Worm (Caenorhabditis elegans) whole organism, young adult: ENCODE measurements around the gene rcs-1.

ENCODE experiments used
- D2030.7 ChIP-seq: fragments of 200-800 bp; sonication (Bioruptor generic); IDR thresholded peaks from 2 replicates; pipeline ENCODE4 v1.3.6; 2022; ENCODE audit warnings: missing genetic modification reagents, missing genetic modification characterization, missing compliant biosample characterization
- F37B4.10 ChIP-seq: fragments of 200-800 bp; sonication (Bioruptor generic); IDR thresholded peaks from 2 replicates; pipeline ENCODE4 v1.3.6; 2022; ENCODE audit warnings: missing genetic modification characterization, missing compliant biosample characterization
- F39B2.1 ChIP-seq: fragments of 200-800 bp; sonication (Bioruptor generic); IDR thresholded peaks from 2 replicates; pipeline ENCODE4 v1.3.6; 2022; ENCODE audit warnings: missing genetic modification reagents, missing genetic modification characterization, missing compliant biosample characterization
- F49E8.2 ChIP-seq: sonication (generic microtip); optimal IDR thresholded peaks from 3 replicates; lab custom pipeline; 2017; ENCODE audit warnings: missing genetic modification characterization, mild to moderate bottlenecking, missing compliant biosample characterization, antibody characterized with exemption, moderate library complexity; ENCODE audit not compliant: insufficient read depth
- F55B11.4 ChIP-seq: sonication (generic microtip); optimal IDR thresholded peaks from 2 replicates; lab custom pipeline; 2016; ENCODE audit warnings: missing compliant biosample characterization, missing genetic modification characterization, borderline replicate concordance; ENCODE audit not compliant: insufficient read depth
- F57A8.1 ChIP-seq: fragments of 200-800 bp; sonication (Bioruptor generic); optimal IDR thresholded peaks from 2 replicates; lab custom pipeline; 2018; ENCODE audit warnings: mild to moderate bottlenecking, missing genetic modification characterization, moderate library complexity, missing compliant biosample characterization
- T07F8.4 ChIP-seq: sonication (generic microtip); optimal IDR thresholded peaks from 2 replicates; lab custom pipeline; 2016; ENCODE audit warnings: mild to moderate bottlenecking, missing genetic modification characterization, moderate library complexity, missing compliant biosample characterization
- Y53G8AR.9 ChIP-seq: fragments of 200-800 bp; sonication (Bioruptor generic); conservative IDR thresholded peaks from 2 replicates; pipeline ENCODE4 v1.3.6; 2022; ENCODE audit warnings: missing genetic modification reagents, missing genetic modification characterization, missing compliant biosample characterization
- Y56A3A.18 ChIP-seq: fragments of 200-800 bp; sonication (Bioruptor generic); IDR thresholded peaks from 2 replicates; pipeline ENCODE4 v1.3.6; 2022; ENCODE audit warnings: missing genetic modification reagents, missing genetic modification characterization, missing compliant biosample characterization
- akir-1 ChIP-seq: fragments of 200-800 bp; sonication (Bioruptor generic); optimal IDR thresholded peaks from 2 replicates; lab custom pipeline; 2018; ENCODE audit warnings: mild to moderate bottlenecking, missing genetic modification characterization, moderate library complexity, missing compliant biosample characterization
- aptf-2 ChIP-seq: fragments of 200-800 bp; sonication (Bioruptor generic); conservative IDR thresholded peaks from 2 replicates; pipeline ENCODE4 v1.3.6; 2022; ENCODE audit warnings: missing genetic modification reagents, missing genetic modification characterization, missing compliant biosample characterization
- athp-1 ChIP-seq: sonication (generic microtip); optimal IDR thresholded peaks from 2 replicates; lab custom pipeline; 2017; ENCODE audit warnings: mild to moderate bottlenecking, missing genetic modification characterization, missing compliant biosample characterization
- bed-1 ChIP-seq: fragments of 200-800 bp; sonication (Bioruptor generic); IDR thresholded peaks from 2 replicates; pipeline ENCODE4 v1.3.6; 2022; ENCODE audit warnings: missing genetic modification reagents, missing genetic modification characterization, missing compliant biosample characterization
- bed-2 ChIP-seq: fragments of 200-800 bp; sonication (Bioruptor generic); IDR thresholded peaks from 2 replicates; pipeline ENCODE4 v1.3.6; 2022; ENCODE audit warnings: missing genetic modification reagents, missing genetic modification characterization, missing compliant biosample characterization
- cebp-2 ChIP-seq: fragments of 200-800 bp; sonication (Bioruptor generic); IDR thresholded peaks from 2 replicates; pipeline ENCODE4 v1.3.6; 2022; ENCODE audit warnings: missing genetic modification characterization, missing compliant biosample characterization
- ceh-27 ChIP-seq: fragments of 200-800 bp; sonication (Bioruptor generic); optimal IDR thresholded peaks from 2 replicates; lab custom pipeline; 2018; ENCODE audit warnings: mild to moderate bottlenecking, missing genetic modification characterization, moderate library complexity, missing compliant biosample characterization
- ceh-58 ChIP-seq: fragments of 200-800 bp; sonication (Bioruptor generic); IDR thresholded peaks from 2 replicates; pipeline ENCODE4 v1.3.6; 2022; ENCODE audit warnings: missing genetic modification characterization, missing compliant biosample characterization
- chd-7 ChIP-seq: sonication (generic microtip); optimal IDR thresholded peaks from 2 replicates; lab custom pipeline; 2016; ENCODE audit warnings: mild to moderate bottlenecking, missing genetic modification characterization, moderate library complexity, missing compliant biosample characterization
- die-1 ChIP-seq: sonication (generic microtip); optimal IDR thresholded peaks from 2 replicates; lab custom pipeline; 2016; ENCODE audit warnings: missing genotype, mild to moderate bottlenecking, missing genetic modification characterization, missing compliant biosample characterization
- dox-1 ChIP-seq: fragments of 200-800 bp; sonication (Bioruptor generic); IDR thresholded peaks from 2 replicates; pipeline ENCODE4 v1.3.6; 2022; ENCODE audit warnings: missing genetic modification reagents, missing genetic modification characterization, missing compliant biosample characterization
- egl-18 ChIP-seq: fragments of 200-800 bp; sonication (Bioruptor generic); IDR thresholded peaks from 2 replicates; pipeline ENCODE4 v1.3.6; 2022; ENCODE audit warnings: missing genetic modification reagents, missing genetic modification characterization, missing compliant biosample characterization
- egrh-3 ChIP-seq: fragments of 200-800 bp; sonication (Bioruptor generic); IDR thresholded peaks from 2 replicates; pipeline ENCODE4 v1.3.6; 2022; ENCODE audit warnings: missing genetic modification reagents, missing genetic modification characterization, missing compliant biosample characterization
- ekl-4 ChIP-seq: fragments of 200-800 bp; sonication (Bioruptor generic); IDR thresholded peaks from 2 replicates; pipeline ENCODE4 v1.3.6; 2022; ENCODE audit warnings: missing genetic modification reagents, missing genetic modification characterization, missing compliant biosample characterization
- ets-4 ChIP-seq: fragments of 200-800 bp; sonication (Bioruptor generic); optimal IDR thresholded peaks from 2 replicates; lab custom pipeline; 2018; ENCODE audit warnings: mild to moderate bottlenecking, missing genetic modification characterization, missing compliant biosample characterization
- him-1 ChIP-seq: sonication (generic microtip); optimal IDR thresholded peaks from 2 replicates; lab custom pipeline; 2016; ENCODE audit warnings: missing genotype, missing genetic modification reagents, missing genetic modification characterization, missing compliant biosample characterization
- hlh-12 ChIP-seq: sonication (generic microtip); optimal IDR thresholded peaks from 2 replicates; lab custom pipeline; 2016; ENCODE audit warnings: missing genetic modification characterization, missing compliant biosample characterization
- hlh-26 ChIP-seq: fragments of 200-800 bp; sonication (Bioruptor generic); conservative IDR thresholded peaks from 2 replicates; pipeline ENCODE4 v1.3.6; 2022; ENCODE audit warnings: missing genetic modification reagents, missing genetic modification characterization, missing compliant biosample characterization
- hmg-1.2 ChIP-seq: fragments of 200-800 bp; sonication (Bioruptor generic); IDR thresholded peaks from 2 replicates; pipeline ENCODE4 v1.3.6; 2022; ENCODE audit warnings: missing genetic modification reagents, missing genetic modification characterization, missing compliant biosample characterization
- hsf-1 ChIP-seq: fragments of 200-800 bp; sonication (Bioruptor generic); IDR thresholded peaks from 2 replicates; pipeline ENCODE4 v1.3.6; 2022; ENCODE audit warnings: missing genetic modification reagents, missing genetic modification characterization, missing compliant biosample characterization
- lag-1 ChIP-seq: fragments of 200-800 bp; sonication (Bioruptor generic); IDR thresholded peaks from 2 replicates; pipeline ENCODE4 v1.3.6; 2022; ENCODE audit warnings: missing genetic modification reagents, missing genetic modification characterization, missing compliant biosample characterization
- let-607 ChIP-seq, 2 experiments: fragments of 200-800 bp in 1 of 2; sonication (Bioruptor generic) in 1 of 2; sonication (generic microtip) in 1 of 2; optimal IDR thresholded peaks; 2 replicates each; lab custom pipeline; 2016 to 2018; ENCODE audit warnings: mild to moderate bottlenecking in 2 of 2, missing compliant biosample characterization in 2 of 2, missing genetic modification characterization in 2 of 2, moderate library complexity in 2 of 2, missing genotype in 1 of 2
- lin-54 ChIP-seq: fragments of 200-800 bp; sonication (Bioruptor generic); optimal IDR thresholded peaks from 2 replicates; lab custom pipeline; 2018; ENCODE audit warnings: mild to moderate bottlenecking, missing genetic modification characterization, missing compliant biosample characterization
- madf-6 ChIP-seq: fragments of 200-800 bp; sonication (Bioruptor generic); IDR thresholded peaks from 2 replicates; pipeline ENCODE4 v1.3.6; 2022; ENCODE audit warnings: missing genetic modification reagents, missing genetic modification characterization, missing compliant biosample characterization
- mcd-1 ChIP-seq: fragments of 200-800 bp; sonication (Bioruptor generic); IDR thresholded peaks from 2 replicates; pipeline ENCODE4 v1.3.6; 2022; ENCODE audit warnings: missing genetic modification reagents, missing genetic modification characterization, missing compliant biosample characterization
- nfya-1 ChIP-seq: sonication (generic microtip); optimal IDR thresholded peaks from 2 replicates; lab custom pipeline; 2017; ENCODE audit warnings: antibody characterized with exemption, missing compliant biosample characterization, missing genetic modification characterization, borderline replicate concordance; ENCODE audit not compliant: insufficient read depth
- nhr-120 ChIP-seq: fragments of 200-800 bp; sonication (Bioruptor generic); IDR thresholded peaks from 2 replicates; pipeline ENCODE4 v1.3.6; 2022; ENCODE audit warnings: missing genetic modification characterization, missing compliant biosample characterization
- nhr-80 ChIP-seq: sonication (generic microtip); optimal IDR thresholded peaks from 2 replicates; lab custom pipeline; 2016; ENCODE audit warnings: missing genetic modification characterization, missing compliant biosample characterization
- pbrm-1 ChIP-seq: fragments of 200-800 bp; sonication (Bioruptor generic); IDR thresholded peaks from 2 replicates; pipeline ENCODE4 v1.3.6; 2022; ENCODE audit warnings: missing genetic modification reagents, missing genetic modification characterization, missing compliant biosample characterization
- rcor-1 ChIP-seq: fragments of 200-800 bp; sonication (Bioruptor generic); IDR thresholded peaks from 2 replicates; pipeline ENCODE4 v1.3.6; 2022; ENCODE audit warnings: missing genetic modification reagents, missing genetic modification characterization, missing compliant biosample characterization
- sea-2 ChIP-seq: fragments of 200-800 bp; sonication (Bioruptor generic); IDR thresholded peaks from 2 replicates; pipeline ENCODE4 v1.3.6; 2022; ENCODE audit warnings: missing genetic modification characterization, missing compliant biosample characterization
- snpc-1.1 ChIP-seq: sonication (generic microtip); optimal IDR thresholded peaks from 2 replicates; lab custom pipeline; 2017; ENCODE audit warnings: missing genetic modification characterization, mild to moderate bottlenecking, missing compliant biosample characterization, antibody characterized with exemption, moderate library complexity, missing genotype, missing genetic modification reagents; ENCODE audit not compliant: insufficient read depth
- snpc-4 ChIP-seq, 5 experiments: fragments of 150-350 bp in 1 of 5; sonication (generic microtip) in 4 of 5; optimal IDR thresholded peaks; 2 replicates each; lab custom pipeline; 2014 to 2018; ENCODE audit warnings: missing genetic modification characterization in 5 of 5, missing biosample characterization in 3 of 5, antibody characterized with exemption in 2 of 5, mild to moderate bottlenecking in 2 of 5, missing compliant biosample characterization in 2 of 5, missing genotype in 2 of 5, moderate library complexity in 2 of 5, missing genetic modification reagents in 1 of 5
- tbp1 ChIP-seq: fragments of 200-800 bp; sonication (Bioruptor generic); optimal IDR thresholded peaks from 2 replicates; lab custom pipeline; 2018; ENCODE audit warnings: mild to moderate bottlenecking, missing genetic modification characterization, missing compliant biosample characterization
- tlf-1 ChIP-seq: fragments of 200-800 bp; sonication (Bioruptor generic); optimal IDR thresholded peaks from 2 replicates; lab custom pipeline; 2018; ENCODE audit warnings: mild to moderate bottlenecking, missing genetic modification characterization, missing compliant biosample characterization
- ztf-18 ChIP-seq: sonication (generic microtip); optimal IDR thresholded peaks from 2 replicates; lab custom pipeline; 2016; ENCODE audit warnings: missing genotype, mild to moderate bottlenecking, missing genetic modification characterization, missing compliant biosample characterization
- ztf-22 ChIP-seq: fragments of 200-800 bp; sonication (Bioruptor generic); optimal IDR thresholded peaks from 2 replicates; lab custom pipeline; 2018; ENCODE audit warnings: mild to moderate bottlenecking, missing genetic modification characterization, moderate library complexity, missing compliant biosample characterization
- ztf-25 ChIP-seq: fragments of 200-800 bp; sonication (Bioruptor generic); IDR thresholded peaks from 2 replicates; pipeline ENCODE4 v1.3.6; 2022; ENCODE audit warnings: missing genetic modification reagents, missing genetic modification characterization, missing compliant biosample characterization

The rcs-1 gene

ce11 chrX:8796699-8797282, 31.5 kb downstream of the rcs-1 start, which contains the start of gene R04E5.7:
TSS of gene R04E5.7 (minus strand) at chrX:8797262.
- no peak for TF ChIP-seq nfya-1 (tag; lab: Kevin White, UChicago)
- TF ChIP-seq let-607 (tag; optimal IDR thresholded peaks at IDR 0.05; lab: Kevin White, UChicago), result no peak
- TF ChIP-seq F49E8.2 (tag; lab: Kevin White, UChicago), result no peak
- peak; percentile 26 for TF ChIP-seq ztf-18
- no peak for TF ChIP-seq F55B11.4 (tag; lab: Kevin White, UChicago)
- no peak for TF ChIP-seq hlh-12 (tag; lab: Kevin White, UChicago)
- peak; percentile 25 for TF ChIP-seq nhr-80 (tag; lab: Kevin White, UChicago)
- no peak for TF ChIP-seq tlf-1 (GFP tag; lab: Kevin White, UChicago)
- TF ChIP-seq F57A8.1 (GFP tag; lab: Kevin White, UChicago), result no peak
- TF ChIP-seq sea-2 (GFP tag; lab: Robert Waterston, UW), result no peak
- no peak for TF ChIP-seq ceh-58 (GFP tag; lab: Robert Waterston, UW)
- peak; percentile 64 for TF ChIP-seq hmg-1.2 (GFP tag; lab: Robert Waterston, UW)
- TF ChIP-seq lag-1 (GFP tag; lab: Robert Waterston, UW), result no peak
- TF ChIP-seq athp-1 (tag; lab: Kevin White, UChicago), result no peak
- TF ChIP-seq D2030.7 (GFP tag; lab: Robert Waterston, UW), result peak; percentile 67; the same call in 1 of the 2 replicates
- TF ChIP-seq die-1 (tag; lab: Kevin White, UChicago), result peak; percentile 4
- no peak for TF ChIP-seq Y53G8AR.9 (GFP tag; lab: Robert Waterston, UW)
- no peak for TF ChIP-seq cebp-2 (GFP tag; lab: Robert Waterston, UW)
- TF ChIP-seq lin-54 (GFP tag; lab: Kevin White, UChicago), result peak; percentile 7
- TF ChIP-seq ztf-22 (GFP tag; lab: Kevin White, UChicago), result no peak
- TF ChIP-seq egl-18 (GFP tag; lab: Robert Waterston, UW), result no peak
- TF ChIP-seq ceh-27 (GFP tag; lab: Kevin White, UChicago), result peak; percentile 63
- peak; percentile 65 for TF ChIP-seq him-1 (tag; lab: Kevin White, UChicago)
- TF ChIP-seq snpc-4 (GFP tag; optimal IDR thresholded peaks at IDR 0.05; lab: Kevin White, UChicago), result peak; percentile 45
- TF ChIP-seq snpc-4 (tag; optimal IDR thresholded peaks at IDR 0.05; lab: Kevin White, UChicago), result peak in 2 of 4 experiments; percentile 7 to 55
- TF ChIP-seq F39B2.1 (GFP tag; lab: Robert Waterston, UW), result no peak
- TF ChIP-seq T07F8.4 (tag; lab: Kevin White, UChicago), result peak; percentile 11
- TF ChIP-seq chd-7 (tag; lab: Kevin White, UChicago), result peak; percentile 47
- TF ChIP-seq egrh-3 (GFP tag; lab: Robert Waterston, UW), result no peak
- TF ChIP-seq madf-6 (GFP tag; lab: Robert Waterston, UW), result peak; percentile 44; the same call in 1 of the 2 replicates
- 0 out of 2 replicates have a peak, but pooled peaks have one; percentile 41 for TF ChIP-seq nhr-120
- TF ChIP-seq hlh-26 (GFP tag; lab: Robert Waterston, UW), result no peak
- TF ChIP-seq aptf-2 (GFP tag; lab: Robert Waterston, UW), result no peak
- no peak for TF ChIP-seq hsf-1 (GFP tag; lab: Robert Waterston, UW)
- peak; percentile 89 for TF ChIP-seq tbp1 (GFP tag; lab: Kevin White, UChicago)
- peak; percentile 9 for TF ChIP-seq snpc-1.1 (tag; lab: Kevin White, UChicago)
- TF ChIP-seq ekl-4 (GFP tag; lab: Robert Waterston, UW), result peak; percentile 58
- TF ChIP-seq pbrm-1, result peak; percentile 89
- TF ChIP-seq F37B4.10 (GFP tag; lab: Robert Waterston, UW), result no peak
- TF ChIP-seq bed-1 (GFP tag; lab: Robert Waterston, UW), result no peak
- no peak for TF ChIP-seq rcor-1
- no peak for TF ChIP-seq akir-1 (GFP tag; lab: Kevin White, UChicago)
- TF ChIP-seq bed-2 (GFP tag; lab: Robert Waterston, UW), result no peak
- no peak for TF ChIP-seq ztf-25
- peak; percentile 44; the same call in 1 of the 2 replicates for TF ChIP-seq mcd-1 (GFP tag; lab: Robert Waterston, UW)
- no peak for TF ChIP-seq ets-4 (GFP tag; lab: Kevin White, UChicago)
- TF ChIP-seq Y56A3A.18 (GFP tag; lab: Robert Waterston, UW), result no peak
- peak; percentile 66; the same call in 1 of the 2 replicates for TF ChIP-seq dox-1
